Worm (Caenorhabditis elegans) whole organism, midembryonic: ENCODE data around the gene psr-1.

Experiments
- cog-1 ChIP-seq: sonication (generic microtip); optimal IDR thresholded peaks from 2 replicates; lab custom pipeline; 2016; ENCODE audit warnings: missing genetic modification characterization, missing compliant biosample characterization
- klf-2 ChIP-seq: fragments of 200-800 bp; sonication (Bioruptor generic); conservative IDR thresholded peaks from 2 replicates; pipeline ENCODE4 v1.3.6; 2022; ENCODE audit warnings: missing genetic modification reagents, missing genetic modification characterization, missing compliant biosample characterization
- tab-1 ChIP-seq: fragments of 200-800 bp; sonication (Bioruptor generic); IDR thresholded peaks from 2 replicates; pipeline ENCODE4 v1.3.6; 2022; ENCODE audit warnings: missing genetic modification characterization, missing compliant biosample characterization

DNA sequence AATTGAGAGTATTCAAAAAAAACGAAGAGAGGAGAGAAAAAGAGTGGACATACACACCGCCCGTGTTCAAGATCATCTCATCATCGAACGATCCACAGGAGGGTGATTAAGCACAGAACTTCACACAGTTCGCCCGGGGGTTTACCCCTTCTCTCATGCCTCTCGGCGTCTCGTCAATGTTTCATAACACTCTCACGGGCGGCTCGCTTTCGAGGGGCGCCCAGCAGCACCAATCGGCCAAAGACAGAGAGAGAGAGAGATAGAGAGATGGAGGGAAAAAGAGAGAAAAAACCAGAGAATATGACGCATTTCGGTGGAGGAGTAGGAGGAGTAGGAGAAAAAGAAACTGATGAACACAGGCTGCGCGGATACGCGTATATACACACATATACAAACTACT is 52.1 kb downstream of the psr-1 start:
- TF ChIP-seq tab-1 (no peak), klf-2 (GFP tag; lab: Robert Waterston, UW) (no peak), cog-1 (tag; lab: Kevin White, UChicago) (no peak)
